Fruit fly (Drosophila melanogaster): ENCODE measurements around the gene CG46320.

The CG46320 gene

DNA sequence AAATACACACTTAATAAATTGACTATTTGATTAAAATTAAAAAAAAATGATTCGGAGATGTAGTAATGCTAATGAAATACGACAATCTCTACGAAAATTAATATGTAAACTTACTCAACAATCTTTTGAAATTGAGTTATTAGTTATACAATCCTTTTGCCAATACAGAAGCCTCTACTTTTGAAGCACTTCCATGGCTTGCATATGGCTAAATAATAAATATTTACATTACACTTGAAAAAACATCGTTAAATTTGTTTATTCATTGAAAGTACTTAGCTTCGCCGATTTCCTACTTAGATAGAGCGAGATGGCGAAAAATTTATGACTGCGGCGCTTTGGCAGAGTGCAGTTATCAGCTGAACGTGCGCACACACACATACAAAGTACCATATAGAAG is 23.2 kb upstream of the CG46320 start:
- TF ChIP-seq CG7101 (tag; optimal IDR thresholded peaks at IDR 0.05) (peak; percentile 15), CG12768 (GFP tag; optimal IDR thresholded peaks at IDR 0.05) (peak; percentile 29), kay (GFP tag; ENCODE audit: borderline replicate concordance) (peak; percentile 93), bab1 (GFP tag; optimal IDR thresholded peaks at IDR 0.05) (no peak), CG33017 (tag; optimal IDR thresholded peaks at IDR 0.05) (peak; percentile 18)

- TF ChIP-seq bab1 (GFP tag; optimal IDR thresholded peaks at IDR 0.05): no peak
- TF ChIP-seq kay (GFP tag; ENCODE audit: borderline replicate concordance): peak; percentile 44
- no peak for TF ChIP-seq CG33017 (tag; optimal IDR thresholded peaks at IDR 0.05)
- no peak for TF ChIP-seq Hr96 (GFP tag; optimal IDR thresholded peaks at IDR 0.05)
- no peak for TF ChIP-seq Crg-1 (GFP tag; optimal IDR thresholded peaks at IDR 0.05)
- no peak for TF ChIP-seq pad (GFP tag; optimal IDR thresholded peaks at IDR 0.05)
Observed at dm6 chr3L:5641120-5641519, 22.8 kb upstream of the CG46320 start.

- TF ChIP-seq CG1620 (GFP tag; optimal IDR thresholded peaks at IDR 0.05) (no peak), CG11617 (GFP tag; optimal IDR thresholded peaks at IDR 0.05) (peak; percentile 48), ovo (GFP tag; optimal IDR thresholded peaks at IDR 0.05) (peak; percentile 54), toe (GFP tag; optimal IDR thresholded peaks at IDR 0.05) (peak; percentile 31), CG7045 (GFP tag; optimal IDR thresholded peaks at IDR 0.05) (peak; percentile 49), Mnt (GFP tag; optimal IDR thresholded peaks at IDR 0.05) (peak; percentile 31), cic (GFP tag; optimal IDR thresholded peaks at IDR 0.05) (peak; percentile 39), kay (GFP tag; ENCODE audit: borderline replicate concordance) (peak; percentile 74), pad (GFP tag; optimal IDR thresholded peaks at IDR 0.05) (no peak), cnc (optimal IDR thresholded peaks at IDR 0.05) (no peak), CG7101 (tag; optimal IDR thresholded peaks at IDR 0.05) (peak; percentile 60), CG12768 (GFP tag; optimal IDR thresholded peaks at IDR 0.05) (peak; percentile 56), Hr96 (GFP tag; optimal IDR thresholded peaks at IDR 0.05) (peak; percentile 59), CG33017 (tag; optimal IDR thresholded peaks at IDR 0.05) (peak; percentile 34), Clk (GFP tag; optimal IDR thresholded peaks at IDR 0.05) (no peak), tj (GFP tag; optimal IDR thresholded peaks at IDR 0.05) (peak; percentile 22)
Observed at dm6 chr3L:5641547-5641946, 22.4 kb upstream of the CG46320 start.

DNA sequence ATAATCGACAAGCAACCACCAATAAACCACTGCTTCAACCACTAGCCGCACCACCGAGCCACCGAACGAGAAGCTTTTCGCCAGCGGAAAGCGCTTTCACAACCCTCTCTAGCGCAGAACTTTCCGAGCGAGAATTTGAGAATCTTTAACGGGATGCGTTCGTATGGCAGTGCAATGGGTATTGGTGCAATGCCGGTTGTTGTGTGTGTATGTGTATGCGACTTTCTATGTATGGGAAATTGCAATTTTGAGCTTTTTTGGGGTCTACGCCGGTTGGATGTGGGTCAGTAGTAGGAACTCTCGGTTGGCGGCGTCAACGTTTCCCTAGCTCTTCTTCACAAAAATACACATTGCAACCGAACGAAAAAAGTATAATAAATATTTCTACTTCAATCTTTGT is 21.1 kb upstream of the CG46320 start:
- TF ChIP-seq Mnt (GFP tag; optimal IDR thresholded peaks at IDR 0.05) (peak; percentile 42), CG7045 (GFP tag; optimal IDR thresholded peaks at IDR 0.05) (peak; percentile 43), CG1620 (GFP tag; optimal IDR thresholded peaks at IDR 0.05) (no peak), cic (GFP tag; optimal IDR thresholded peaks at IDR 0.05) (peak; percentile 89), CG12768 (GFP tag; optimal IDR thresholded peaks at IDR 0.05) (peak; percentile 78), Crg-1 (GFP tag; optimal IDR thresholded peaks at IDR 0.05) (no peak), Clk (GFP tag; optimal IDR thresholded peaks at IDR 0.05) (no peak), cnc (optimal IDR thresholded peaks at IDR 0.05) (no peak), CG11617 (GFP tag; optimal IDR thresholded peaks at IDR 0.05) (no peak), CG5204 (GFP tag; optimal IDR thresholded peaks at IDR 0.05) (no peak), CG7101 (tag; optimal IDR thresholded peaks at IDR 0.05) (peak; percentile 25), tj (GFP tag; optimal IDR thresholded peaks at IDR 0.05) (no peak), kay (GFP tag; ENCODE audit: borderline replicate concordance) (peak; percentile 81), CG33017 (tag; optimal IDR thresholded peaks at IDR 0.05) (no peak)

DNA sequence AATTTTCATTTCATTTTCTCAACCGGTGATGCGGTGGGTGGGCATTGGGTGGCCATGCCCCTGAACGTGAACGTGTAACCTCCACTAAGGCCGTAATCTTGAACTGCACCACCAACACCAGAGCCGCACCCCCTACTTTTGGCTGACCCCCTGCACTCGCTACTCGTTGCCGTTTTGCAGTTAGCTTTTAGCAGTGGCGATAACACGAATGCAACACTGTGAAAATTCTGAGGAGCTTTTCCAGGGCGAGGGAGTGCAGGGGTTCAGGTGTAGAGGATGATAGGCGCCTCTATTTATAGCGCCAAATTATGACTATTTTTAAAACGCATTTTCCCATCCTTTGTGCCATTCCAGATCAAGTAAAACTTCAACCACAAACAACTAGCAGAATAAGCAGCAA is 20.2 kb upstream of the CG46320 start:
- peak; percentile 54 for TF ChIP-seq CG14711 (tag; optimal IDR thresholded peaks at IDR 0.05)
- no peak for TF ChIP-seq Clk (GFP tag; optimal IDR thresholded peaks at IDR 0.05)
- peak; percentile 73 for TF ChIP-seq cic (GFP tag; optimal IDR thresholded peaks at IDR 0.05)
- peak; percentile 5 for TF ChIP-seq CG33017 (tag; optimal IDR thresholded peaks at IDR 0.05)
- peak; percentile 36 for TF ChIP-seq pad (GFP tag; optimal IDR thresholded peaks at IDR 0.05)
- TF ChIP-seq ovo (GFP tag; optimal IDR thresholded peaks at IDR 0.05): no peak
- TF ChIP-seq bab1 (GFP tag; optimal IDR thresholded peaks at IDR 0.05): no peak
- TF ChIP-seq Mnt (GFP tag; optimal IDR thresholded peaks at IDR 0.05): peak; percentile 66
- TF ChIP-seq CG12768 (GFP tag; optimal IDR thresholded peaks at IDR 0.05): peak; percentile 14
- TF ChIP-seq cnc (optimal IDR thresholded peaks at IDR 0.05): no peak
- TF ChIP-seq CG7101 (tag; optimal IDR thresholded peaks at IDR 0.05): peak; percentile 29
- no peak for TF ChIP-seq Crg-1 (GFP tag; optimal IDR thresholded peaks at IDR 0.05)

DNA sequence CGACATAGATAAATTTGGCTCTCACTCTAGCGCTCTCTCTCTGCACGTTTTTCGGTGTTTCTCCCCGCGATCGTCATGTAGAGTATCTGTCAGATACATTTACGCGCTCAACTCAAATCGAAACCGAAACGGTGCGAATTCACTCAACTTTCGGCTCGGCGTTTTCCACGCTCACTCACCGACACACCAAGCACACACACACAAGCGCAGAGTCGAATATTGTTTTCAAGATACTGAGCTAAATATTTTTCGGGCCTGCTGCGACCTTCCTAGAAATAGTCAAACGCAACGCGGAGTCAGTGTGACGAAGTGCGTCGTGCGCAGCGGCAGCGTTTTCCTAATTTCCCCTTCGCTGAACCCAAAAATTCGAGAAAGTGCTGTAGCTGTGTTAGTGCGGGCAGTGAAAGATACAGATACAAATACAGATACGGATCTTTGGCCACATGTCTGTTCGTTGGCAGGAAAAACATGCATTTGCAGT is 9.5 kb upstream of the CG46320 start, which contains the start of gene lin-28:
lin-28 (plus strand) TSS at position 279 of the 481 bp plus-strand sequence.
- TF ChIP-seq pad (GFP tag; optimal IDR thresholded peaks at IDR 0.05) (no peak), Mnt (GFP tag; optimal IDR thresholded peaks at IDR 0.05) (no peak), CG7045 (GFP tag; optimal IDR thresholded peaks at IDR 0.05) (no peak), Hr96 (GFP tag; optimal IDR thresholded peaks at IDR 0.05) (no peak)

dm6 chr3L:5654955-5655750 is 8.8 kb upstream of the CG46320 start:
- TF ChIP-seq CG11617 (GFP tag; optimal IDR thresholded peaks at IDR 0.05): no peak
- TF ChIP-seq CG1620 (GFP tag; optimal IDR thresholded peaks at IDR 0.05): no peak
- no peak for TF ChIP-seq CG12768 (GFP tag; optimal IDR thresholded peaks at IDR 0.05)
- no peak for TF ChIP-seq pad (GFP tag; optimal IDR thresholded peaks at IDR 0.05)

Data from whole organism, adult.